Worm (Caenorhabditis elegans) whole organism, young adult: ENCODE measurements around the gene srv-24.

ENCODE experiments used
- B0019.2 ChIP-seq: fragments of 200-800 bp; sonication (Bioruptor generic); conservative IDR thresholded peaks from 2 replicates; pipeline ENCODE4 v1.3.6; 2022; ENCODE audit warnings: missing genetic modification reagents, missing genetic modification characterization, missing compliant biosample characterization
- B0261.1 ChIP-seq: sonication (generic microtip); optimal IDR thresholded peaks from 2 replicates; lab custom pipeline; 2016; ENCODE audit warnings: mild to moderate bottlenecking, missing genetic modification characterization, moderate library complexity, missing compliant biosample characterization
- C06A6.2 ChIP-seq: fragments of 200-800 bp; sonication (Bioruptor generic); conservative IDR thresholded peaks from 2 replicates; pipeline ENCODE4 v1.3.6; 2022; ENCODE audit warnings: missing genetic modification characterization, missing compliant biosample characterization
- D2030.7 ChIP-seq: fragments of 200-800 bp; sonication (Bioruptor generic); IDR thresholded peaks from 2 replicates; pipeline ENCODE4 v1.3.6; 2022; ENCODE audit warnings: missing genetic modification reagents, missing genetic modification characterization, missing compliant biosample characterization
- F10E7.11 ChIP-seq: sonication (generic microtip); optimal IDR thresholded peaks from 2 replicates; lab custom pipeline; 2017; ENCODE audit warnings: mild to moderate bottlenecking, missing genetic modification characterization, moderate library complexity, missing compliant biosample characterization
- F22D6.2 ChIP-seq: sonication (generic microtip); optimal IDR thresholded peaks from 2 replicates; lab custom pipeline; 2016; ENCODE audit warnings: mild to moderate bottlenecking, missing genetic modification characterization, missing compliant biosample characterization
- F37B4.10 ChIP-seq: fragments of 200-800 bp; sonication (Bioruptor generic); IDR thresholded peaks from 2 replicates; pipeline ENCODE4 v1.3.6; 2022; ENCODE audit warnings: missing genetic modification characterization, missing compliant biosample characterization
- F39B2.1 ChIP-seq: fragments of 200-800 bp; sonication (Bioruptor generic); IDR thresholded peaks from 2 replicates; pipeline ENCODE4 v1.3.6; 2022; ENCODE audit warnings: missing genetic modification reagents, missing genetic modification characterization, missing compliant biosample characterization
- F57A8.1 ChIP-seq: fragments of 200-800 bp; sonication (Bioruptor generic); optimal IDR thresholded peaks from 2 replicates; lab custom pipeline; 2018; ENCODE audit warnings: mild to moderate bottlenecking, missing genetic modification characterization, moderate library complexity, missing compliant biosample characterization
- F57C9.4 ChIP-seq: sonication (generic microtip); optimal IDR thresholded peaks from 2 replicates; lab custom pipeline; 2017; ENCODE audit warnings: mild to moderate bottlenecking, missing genetic modification characterization, missing compliant biosample characterization
- K12H6.12 ChIP-seq: fragments of 200-800 bp; sonication (Bioruptor generic); optimal IDR thresholded peaks from 2 replicates; lab custom pipeline; 2018; ENCODE audit warnings: mild to moderate bottlenecking, missing genetic modification characterization, missing compliant biosample characterization
- Y53G8AR.9 ChIP-seq: fragments of 200-800 bp; sonication (Bioruptor generic); conservative IDR thresholded peaks from 2 replicates; pipeline ENCODE4 v1.3.6; 2022; ENCODE audit warnings: missing genetic modification reagents, missing genetic modification characterization, missing compliant biosample characterization
- Y56A3A.18 ChIP-seq: fragments of 200-800 bp; sonication (Bioruptor generic); IDR thresholded peaks from 2 replicates; pipeline ENCODE4 v1.3.6; 2022; ENCODE audit warnings: missing genetic modification reagents, missing genetic modification characterization, missing compliant biosample characterization
- Y67H2A.10 ChIP-seq: fragments of 200-800 bp; sonication (Bioruptor generic); conservative IDR thresholded peaks from 2 replicates; pipeline ENCODE4 v1.3.6; 2022; ENCODE audit warnings: missing genetic modification reagents, missing genetic modification characterization, missing compliant biosample characterization
- ZK185.1 ChIP-seq: sonication (generic microtip); optimal IDR thresholded peaks from 2 replicates; lab custom pipeline; 2016; ENCODE audit warnings: mild to moderate bottlenecking, missing genetic modification characterization, missing compliant biosample characterization; ENCODE audit not compliant: poor library complexity, severe bottlenecking
- aptf-2 ChIP-seq: fragments of 200-800 bp; sonication (Bioruptor generic); conservative IDR thresholded peaks from 2 replicates; pipeline ENCODE4 v1.3.6; 2022; ENCODE audit warnings: missing genetic modification reagents, missing genetic modification characterization, missing compliant biosample characterization
- athp-1 ChIP-seq: sonication (generic microtip); optimal IDR thresholded peaks from 2 replicates; lab custom pipeline; 2017; ENCODE audit warnings: mild to moderate bottlenecking, missing genetic modification characterization, missing compliant biosample characterization
- ceh-100 ChIP-seq: fragments of 200-800 bp; sonication (Bioruptor generic); IDR thresholded peaks from 2 replicates; pipeline ENCODE4 v1.3.6; 2022; ENCODE audit warnings: missing genetic modification reagents, missing genetic modification characterization, missing compliant biosample characterization
- ceh-40 ChIP-seq: fragments of 200-800 bp; sonication (Bioruptor generic); IDR thresholded peaks from 2 replicates; pipeline ENCODE4 v1.3.6; 2022; ENCODE audit warnings: missing genetic modification characterization, missing compliant biosample characterization
- ceh-91 ChIP-seq: fragments of 200-800 bp; sonication (Bioruptor generic); IDR thresholded peaks from 2 replicates; pipeline ENCODE4 v1.3.6; 2022; ENCODE audit warnings: missing genetic modification reagents, missing genetic modification characterization, missing compliant biosample characterization
- egrh-3 ChIP-seq: fragments of 200-800 bp; sonication (Bioruptor generic); IDR thresholded peaks from 2 replicates; pipeline ENCODE4 v1.3.6; 2022; ENCODE audit warnings: missing genetic modification reagents, missing genetic modification characterization, missing compliant biosample characterization
- ekl-4 ChIP-seq: fragments of 200-800 bp; sonication (Bioruptor generic); IDR thresholded peaks from 2 replicates; pipeline ENCODE4 v1.3.6; 2022; ENCODE audit warnings: missing genetic modification reagents, missing genetic modification characterization, missing compliant biosample characterization
- fkh-3 ChIP-seq: sonication (generic microtip); optimal IDR thresholded peaks from 2 replicates; lab custom pipeline; 2016; ENCODE audit warnings: mild to moderate bottlenecking, missing genetic modification characterization, missing compliant biosample characterization
- hlh-12 ChIP-seq: sonication (generic microtip); optimal IDR thresholded peaks from 2 replicates; lab custom pipeline; 2016; ENCODE audit warnings: missing genetic modification characterization, missing compliant biosample characterization
- hmg-1.2 ChIP-seq: fragments of 200-800 bp; sonication (Bioruptor generic); IDR thresholded peaks from 2 replicates; pipeline ENCODE4 v1.3.6; 2022; ENCODE audit warnings: missing genetic modification reagents, missing genetic modification characterization, missing compliant biosample characterization
- lin-26 ChIP-seq: fragments of 200-800 bp; sonication (Bioruptor generic); IDR thresholded peaks from 2 replicates; pipeline ENCODE4 v1.3.6; 2022; ENCODE audit warnings: missing genetic modification reagents, missing genetic modification characterization, missing compliant biosample characterization
- lin-35 ChIP-seq, 3 experiments: fragments of 150-350 bp in 2 of 3; sonication (generic microtip) in 1 of 3; optimal IDR thresholded peaks; 2 replicates each; lab custom pipeline; 2014 to 2018; ENCODE audit warnings: missing biosample characterization in 3 of 3, missing genetic modification characterization in 3 of 3, missing genetic modification reagents in 3 of 3
- lin-54 ChIP-seq: fragments of 200-800 bp; sonication (Bioruptor generic); optimal IDR thresholded peaks from 2 replicates; lab custom pipeline; 2018; ENCODE audit warnings: mild to moderate bottlenecking, missing genetic modification characterization, missing compliant biosample characterization
- lsl-1 ChIP-seq: fragments of 200-800 bp; sonication (Bioruptor generic); optimal IDR thresholded peaks from 2 replicates; lab custom pipeline; 2018; ENCODE audit warnings: mild to moderate bottlenecking, missing genetic modification characterization, moderate library complexity, missing compliant biosample characterization
- lsy-27 ChIP-seq: sonication (generic microtip); optimal IDR thresholded peaks from 2 replicates; lab custom pipeline; 2017; ENCODE audit warnings: missing genetic modification characterization, mild to moderate bottlenecking, missing compliant biosample characterization, antibody characterized with exemption, missing genotype, borderline replicate concordance; ENCODE audit not compliant: insufficient read depth
- madf-10 ChIP-seq: sonication (generic microtip); optimal IDR thresholded peaks from 2 replicates; lab custom pipeline; 2016; ENCODE audit warnings: mild to moderate bottlenecking, missing genetic modification characterization, missing compliant biosample characterization
- madf-3 ChIP-seq: fragments of 200-800 bp; sonication (Bioruptor generic); IDR thresholded peaks from 2 replicates; pipeline ENCODE4 v1.3.6; 2022; ENCODE audit warnings: missing genetic modification reagents, missing genetic modification characterization, missing compliant biosample characterization
- madf-8 ChIP-seq: fragments of 200-800 bp; sonication (Bioruptor generic); conservative IDR thresholded peaks from 2 replicates; pipeline ENCODE4 v1.3.6; 2022; ENCODE audit warnings: missing genetic modification reagents, missing genetic modification characterization, missing compliant biosample characterization
- mel-28 ChIP-seq: sonication (generic microtip); optimal IDR thresholded peaks from 2 replicates; lab custom pipeline; 2016; ENCODE audit warnings: borderline replicate concordance, mild to moderate bottlenecking, missing genetic modification characterization, missing compliant biosample characterization
- mes-4 ChIP-seq: sonication (generic microtip); optimal IDR thresholded peaks from 2 replicates; lab custom pipeline; 2016; ENCODE audit warnings: missing genotype, missing genetic modification characterization, missing compliant biosample characterization
- nfya-1 ChIP-seq: sonication (generic microtip); optimal IDR thresholded peaks from 2 replicates; lab custom pipeline; 2017; ENCODE audit warnings: antibody characterized with exemption, missing compliant biosample characterization, missing genetic modification characterization, borderline replicate concordance; ENCODE audit not compliant: insufficient read depth
- nhr-179 ChIP-seq: sonication (generic microtip); optimal IDR thresholded peaks from 2 replicates; lab custom pipeline; 2016; ENCODE audit warnings: mild to moderate bottlenecking, missing genetic modification characterization, missing compliant biosample characterization
- rcor-1 ChIP-seq: fragments of 200-800 bp; sonication (Bioruptor generic); IDR thresholded peaks from 2 replicates; pipeline ENCODE4 v1.3.6; 2022; ENCODE audit warnings: missing genetic modification reagents, missing genetic modification characterization, missing compliant biosample characterization
- repo-1 ChIP-seq: sonication (generic microtip); optimal IDR thresholded peaks from 2 replicates; lab custom pipeline; 2017; ENCODE audit warnings: mild to moderate bottlenecking, missing genetic modification characterization, missing compliant biosample characterization
- snpc-3.4 ChIP-seq: sonication (generic microtip); optimal IDR thresholded peaks from 2 replicates; lab custom pipeline; 2017; ENCODE audit warnings: missing genetic modification characterization, mild to moderate bottlenecking, missing compliant biosample characterization, antibody characterized with exemption, moderate library complexity, missing genotype, missing genetic modification reagents
- sptf-2 ChIP-seq: fragments of 200-800 bp; sonication (Bioruptor generic); optimal IDR thresholded peaks from 2 replicates; lab custom pipeline; 2018; ENCODE audit warnings: mild to moderate bottlenecking, missing genetic modification characterization, missing compliant biosample characterization
- tbp1 ChIP-seq: fragments of 200-800 bp; sonication (Bioruptor generic); optimal IDR thresholded peaks from 2 replicates; lab custom pipeline; 2018; ENCODE audit warnings: mild to moderate bottlenecking, missing genetic modification characterization, missing compliant biosample characterization
- tbx-9 ChIP-seq: sonication (generic microtip); optimal IDR thresholded peaks from 2 replicates; lab custom pipeline; 2016; ENCODE audit warnings: borderline replicate concordance, missing genetic modification characterization, inconsistent platforms, missing compliant biosample characterization
- tlf-1 ChIP-seq: fragments of 200-800 bp; sonication (Bioruptor generic); optimal IDR thresholded peaks from 2 replicates; lab custom pipeline; 2018; ENCODE audit warnings: mild to moderate bottlenecking, missing genetic modification characterization, missing compliant biosample characterization
- zim-3 ChIP-seq: sonication (generic microtip); optimal IDR thresholded peaks from 2 replicates; lab custom pipeline; 2017; ENCODE audit warnings: mild to moderate bottlenecking, missing genetic modification characterization, moderate library complexity, missing compliant biosample characterization
- ztf-22 ChIP-seq: fragments of 200-800 bp; sonication (Bioruptor generic); optimal IDR thresholded peaks from 2 replicates; lab custom pipeline; 2018; ENCODE audit warnings: mild to moderate bottlenecking, missing genetic modification characterization, moderate library complexity, missing compliant biosample characterization
- ztf-25 ChIP-seq: fragments of 200-800 bp; sonication (Bioruptor generic); IDR thresholded peaks from 2 replicates; pipeline ENCODE4 v1.3.6; 2022; ENCODE audit warnings: missing genetic modification reagents, missing genetic modification characterization, missing compliant biosample characterization
- ztf-28 ChIP-seq: fragments of 200-800 bp; sonication (Bioruptor generic); IDR thresholded peaks from 2 replicates; pipeline ENCODE4 v1.3.6; 2022; ENCODE audit warnings: missing genetic modification reagents, missing genetic modification characterization, missing compliant biosample characterization

Gene srv-24

ce11 chrIV:6325772-6326171 is 35.1 kb upstream of the srv-24 start (continued):
- TF ChIP-seq F22D6.2 (tag; lab: Kevin White, UChicago), result no peak
- TF ChIP-seq hmg-1.2 (GFP tag; lab: Robert Waterston, UW), result no peak
- no peak for TF ChIP-seq nfya-1
- no peak for TF ChIP-seq rcor-1 (GFP tag; lab: Robert Waterston, UW)
- no peak; the same call in 1 of the 2 replicates for TF ChIP-seq D2030.7 (GFP tag; lab: Robert Waterston, UW)
- TF ChIP-seq aptf-2 (GFP tag; lab: Robert Waterston, UW), result no peak
- peak; percentile 67 for TF ChIP-seq F57C9.4
- TF ChIP-seq madf-10, result no peak
- TF ChIP-seq lin-26 (GFP tag; lab: Robert Waterston, UW), result no peak
- TF ChIP-seq B0261.1, result no peak
- TF ChIP-seq ztf-22 (GFP tag; lab: Kevin White, UChicago), result no peak
- TF ChIP-seq Y53G8AR.9 (GFP tag; lab: Robert Waterston, UW), result peak; percentile 40; the same call in 1 of the 2 replicates
- TF ChIP-seq hlh-12 (tag; lab: Kevin White, UChicago), result no peak
- no peak for TF ChIP-seq mes-4 (tag; lab: Kevin White, UChicago)
- no peak for TF ChIP-seq lin-35 (GFP tag; optimal IDR thresholded peaks at IDR 0.05; lab: Kevin White, UChicago)
- TF ChIP-seq C06A6.2 (GFP tag; lab: Robert Waterston, UW), result no peak
- TF ChIP-seq tlf-1 (GFP tag; lab: Kevin White, UChicago), result no peak
- TF ChIP-seq tbx-9 (tag; lab: Kevin White, UChicago), result peak; percentile 32
- TF ChIP-seq fkh-3 (tag; lab: Kevin White, UChicago), result no peak
- peak; percentile 29 for TF ChIP-seq tbp1 (GFP tag; lab: Kevin White, UChicago)
- peak; percentile 64 for TF ChIP-seq F10E7.11
- TF ChIP-seq Y56A3A.18 (GFP tag; lab: Robert Waterston, UW), result 0 out of 2 replicates have a peak, but pooled peaks have one; percentile 71
- no peak for TF ChIP-seq repo-1 (tag; lab: Kevin White, UChicago)
- no peak for TF ChIP-seq ceh-100
- TF ChIP-seq egrh-3, result no peak
- TF ChIP-seq nhr-179, result no peak
- peak; percentile 48; the same call in 1 of the 2 replicates for TF ChIP-seq ekl-4 (GFP tag; lab: Robert Waterston, UW)
- TF ChIP-seq F39B2.1 (GFP tag; lab: Robert Waterston, UW), result 0 out of 2 replicates have a peak, but pooled peaks have one; percentile 31
- no peak for TF ChIP-seq sptf-2 (GFP tag; lab: Kevin White, UChicago)
- TF ChIP-seq lsy-27 (tag; lab: Kevin White, UChicago), result no peak
- TF ChIP-seq madf-8 (GFP tag; lab: Robert Waterston, UW), result no peak
- no peak for TF ChIP-seq Y67H2A.10 (GFP tag; lab: Robert Waterston, UW)
- TF ChIP-seq zim-3, result no peak
- TF ChIP-seq ztf-28 (GFP tag; lab: Robert Waterston, UW), result no peak
- no peak for TF ChIP-seq F57A8.1
- TF ChIP-seq K12H6.12, result no peak
- peak; percentile 30; the same call in 1 of the 2 replicates for TF ChIP-seq ceh-40 (GFP tag; lab: Robert Waterston, UW)
- TF ChIP-seq ZK185.1 (tag; lab: Kevin White, UChicago), result no peak
- no peak for TF ChIP-seq B0019.2 (GFP tag; lab: Robert Waterston, UW)
- no peak for TF ChIP-seq madf-3
- TF ChIP-seq lsl-1 (GFP tag; lab: Kevin White, UChicago), result peak; percentile 17
- TF ChIP-seq mel-28, result no peak
- TF ChIP-seq ztf-25, result no peak
- TF ChIP-seq ceh-91 (GFP tag; lab: Robert Waterston, UW), result no peak
- peak; percentile 31 for TF ChIP-seq lin-54 (GFP tag; lab: Kevin White, UChicago)
- TF ChIP-seq F37B4.10 (GFP tag; lab: Robert Waterston, UW), result no peak
- TF ChIP-seq snpc-3.4 (tag; lab: Kevin White, UChicago), result no peak
- TF ChIP-seq athp-1 (tag; lab: Kevin White, UChicago), result peak; percentile 39
